Fruit fly (Drosophila melanogaster) whole organism, larva: ENCODE results near the gene CG44038.

ENCODE experiments used
- noc ChIP-seq: fragments of 200-800 bp; sonication (Bioruptor generic); optimal IDR thresholded peaks from 3 replicates; lab custom pipeline; 2019; ENCODE audit warnings: missing biosample characterization, mild to moderate bottlenecking, missing genetic modification characterization, moderate library complexity

Gene CG44038

dm6 chr3R:12301528-12301927, 40.8 kb downstream of the CG44038 start:
- no peak for TF ChIP-seq noc (tag; lab: Kevin White, UChicago)

dm6 chr3R:12302915-12303314, 42.1 kb downstream of the CG44038 start:
- no peak for TF ChIP-seq noc (tag; lab: Kevin White, UChicago)

- TF ChIP-seq noc (tag; lab: Kevin White, UChicago): no peak
Measured at dm6 chr3R:12307569-12307968, 46.8 kb downstream of the CG44038 start.
